Worm (Caenorhabditis elegans) whole organism, L3 larva: ENCODE measurements around the gene Y22D7AR.7.

ENCODE experiments used
- aly-2 ChIP-seq: fragments of 150-350 bp; optimal IDR thresholded peaks from 2 replicates; lab custom pipeline; 2014; ENCODE audit warnings: missing biosample characterization, missing genetic modification characterization
- ceh-82 ChIP-seq: fragments of 150-350 bp; optimal IDR thresholded peaks from 2 replicates; lab custom pipeline; 2014; ENCODE audit warnings: missing biosample characterization, missing genetic modification characterization
- egl-27 ChIP-seq: sonication (generic microtip); optimal IDR thresholded peaks from 4 replicates; lab custom pipeline; 2017; ENCODE audit warnings: missing biosample characterization, missing genetic modification reagents, missing genetic modification characterization
- eor-1 ChIP-seq, 2 experiments: fragments of 150-350 bp; optimal IDR thresholded peaks; 2 replicates each; lab custom pipeline; 2014 to 2018; ENCODE audit warnings: missing biosample characterization in 2 of 2, missing genetic modification characterization in 2 of 2
- fos-1 ChIP-seq: fragments of 150-350 bp; optimal IDR thresholded peaks from 2 replicates; lab custom pipeline; 2014; ENCODE audit warnings: missing biosample characterization, missing genetic modification characterization
- lin-15B ChIP-seq: fragments of 150-350 bp; optimal IDR thresholded peaks from 2 replicates; lab custom pipeline; 2014; ENCODE audit warnings: missing biosample characterization, missing genetic modification characterization
- nhr-12 ChIP-seq: fragments of 150-350 bp; optimal IDR thresholded peaks from 2 replicates; lab custom pipeline; 2014; ENCODE audit warnings: missing biosample characterization, missing genetic modification characterization
- nhr-237 ChIP-seq: fragments of 150-350 bp; optimal IDR thresholded peaks from 2 replicates; lab custom pipeline; 2014; ENCODE audit warnings: missing biosample characterization, missing genetic modification characterization
- nhr-28 ChIP-seq: fragments of 150-350 bp; optimal IDR thresholded peaks from 2 replicates; lab custom pipeline; 2014; ENCODE audit warnings: missing biosample characterization, missing genetic modification characterization
- pha-4 ChIP-seq: fragments of 150-350 bp; optimal IDR thresholded peaks from 2 replicates; lab custom pipeline; 2014; ENCODE audit warnings: missing biosample characterization, missing genetic modification reagents, missing genetic modification characterization
- sea-2 ChIP-seq: fragments of 150-350 bp; sonication (generic microtip); optimal IDR thresholded peaks from 4 replicates; lab custom pipeline; 2014; ENCODE audit warnings: missing biosample characterization, missing genetic modification reagents, missing genetic modification characterization
- snpc-4 ChIP-seq: fragments of 150-350 bp; optimal IDR thresholded peaks from 2 replicates; lab custom pipeline; 2014; ENCODE audit warnings: missing biosample characterization, missing genetic modification characterization
- unc-62 ChIP-seq: fragments of 150-350 bp; sonication (generic microtip); optimal IDR thresholded peaks from 4 replicates; lab custom pipeline; 2014; ENCODE audit warnings: missing biosample characterization, missing genetic modification reagents, missing genetic modification characterization
- zag-1 ChIP-seq: fragments of 150-350 bp; optimal IDR thresholded peaks from 2 replicates; lab custom pipeline; 2014; ENCODE audit warnings: missing biosample characterization, missing genetic modification characterization

DNA sequence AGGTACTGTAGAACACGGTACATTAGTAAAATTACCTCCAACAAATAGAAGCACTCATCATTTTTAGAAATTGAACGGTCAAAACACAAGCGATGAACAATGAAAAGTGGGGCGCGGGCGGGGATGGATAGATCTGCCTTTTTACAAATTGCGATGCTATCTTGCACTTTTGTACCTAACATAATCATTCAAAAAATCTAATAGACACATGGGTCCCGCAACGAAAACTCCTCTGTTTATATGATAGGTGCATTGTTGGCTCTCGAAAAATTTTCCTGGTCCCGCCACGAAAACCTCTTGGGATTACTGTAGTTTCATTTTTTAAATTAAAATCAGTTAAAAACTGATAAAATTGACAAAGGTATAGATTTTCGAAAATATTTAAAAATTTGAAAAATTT, 53.6 kb downstream of the Y22D7AR.7 start, which contains the start of gene Y22D7AL.11:
- TF ChIP-seq aly-2 (no peak), nhr-237 (tag; lab: Kevin White, UChicago) (no peak), zag-1 (tag; lab: Kevin White, UChicago) (no peak), eor-1 (tag; optimal IDR thresholded peaks at IDR 0.05; lab: Kevin White, UChicago) (no peak), fos-1 (tag; lab: Kevin White, UChicago) (no peak), lin-15B (tag; lab: Kevin White, UChicago) (no peak), nhr-12 (tag; lab: Kevin White, UChicago) (no peak), egl-27 (tag; lab: Kevin White, UChicago) (no peak), ceh-82 (no peak), nhr-28 (tag; lab: Kevin White, UChicago) (no peak), pha-4 (tag; lab: Kevin White, UChicago) (no peak), unc-62 (no peak), sea-2 (GFP tag; lab: Kevin White, UChicago) (no peak), snpc-4 (tag; lab: Kevin White, UChicago) (no peak)
